Worm (Caenorhabditis elegans) whole organism, L4 larva: ENCODE measurements around the gene sru-27.

Experiments used
- F37D6.2 ChIP-seq: sonication (generic microtip); optimal IDR thresholded peaks from 2 replicates; lab custom pipeline; 2016; ENCODE audit warnings: mild to moderate bottlenecking, missing genetic modification characterization, missing compliant biosample characterization
- aly-2 ChIP-seq: sonication (generic microtip); optimal IDR thresholded peaks from 2 replicates; lab custom pipeline; 2018; ENCODE audit warnings: missing biosample characterization, missing genetic modification characterization
- cey-2 ChIP-seq: sonication (generic microtip); optimal IDR thresholded peaks from 3 replicates; lab custom pipeline; 2017; ENCODE audit warnings: missing genetic modification characterization, mild to moderate bottlenecking, missing compliant biosample characterization, antibody characterized with exemption, borderline replicate concordance; ENCODE audit not compliant: insufficient read depth
- fkh-10 ChIP-seq: fragments of 150-350 bp; optimal IDR thresholded peaks from 2 replicates; lab custom pipeline; 2014; ENCODE audit warnings: missing biosample characterization, missing genetic modification reagents, missing genetic modification characterization
- lir-3 ChIP-seq: sonication (generic microtip); optimal IDR thresholded peaks from 2 replicates; lab custom pipeline; 2016; ENCODE audit warnings: mild to moderate bottlenecking, missing genetic modification characterization, missing compliant biosample characterization
- lsy-2 ChIP-seq, 2 experiments: fragments of 150-350 bp in 1 of 2; sonication (generic microtip) in 1 of 2; optimal IDR thresholded peaks; 2 replicates each; lab custom pipeline; 2014 to 2017; ENCODE audit warnings: missing biosample characterization in 2 of 2, missing genetic modification characterization in 2 of 2
- nhr-11 ChIP-seq: fragments of 150-350 bp; optimal IDR thresholded peaks from 2 replicates; lab custom pipeline; 2014; ENCODE audit warnings: missing biosample characterization, missing genetic modification characterization
- nhr-76 ChIP-seq: fragments of 150-350 bp; optimal IDR thresholded peaks from 2 replicates; lab custom pipeline; 2014; ENCODE audit warnings: missing biosample characterization, missing genetic modification characterization
- nhr-77 ChIP-seq: fragments of 150-350 bp; optimal IDR thresholded peaks from 2 replicates; lab custom pipeline; 2014; ENCODE audit warnings: missing biosample characterization, missing genetic modification characterization
- pqm-1 ChIP-seq: sonication (generic microtip); optimal IDR thresholded peaks from 2 replicates; lab custom pipeline; 2017; ENCODE audit warnings: missing biosample characterization, missing genetic modification characterization
- unc-130 ChIP-seq: sonication (generic microtip); optimal IDR thresholded peaks from 2 replicates; lab custom pipeline; 2016; ENCODE audit warnings: missing genetic modification reagents, missing genetic modification characterization, missing compliant biosample characterization
- zip-2 ChIP-seq: fragments of 150-350 bp; optimal IDR thresholded peaks from 2 replicates; lab custom pipeline; 2014; ENCODE audit warnings: missing biosample characterization, missing genetic modification characterization

DNA sequence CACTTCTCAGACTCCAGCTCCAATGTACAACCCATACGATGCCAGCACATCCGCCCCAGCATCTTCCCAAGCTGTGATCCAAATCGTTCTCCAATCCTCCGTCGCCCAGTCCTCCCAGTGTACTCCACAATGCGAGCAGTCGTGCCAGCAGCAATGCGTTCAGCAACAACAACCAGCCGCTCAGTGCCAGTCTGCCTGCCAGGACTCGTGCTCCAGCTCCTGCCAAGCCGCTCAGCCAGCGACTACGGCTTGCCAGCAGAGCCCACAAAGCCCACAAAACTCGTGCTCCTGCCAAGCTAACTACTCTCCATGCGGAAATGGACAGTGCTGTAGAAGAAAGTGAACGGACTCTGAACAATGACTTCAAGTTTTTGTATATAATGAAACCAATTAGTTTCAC is 33.3 kb upstream of the sru-27 start:
- TF ChIP-seq lir-3 = no peak
- TF ChIP-seq F37D6.2 (tag; lab: Kevin White, UChicago) = no peak
- no peak for TF ChIP-seq aly-2 (tag; lab: Kevin White, UChicago)
- no peak for TF ChIP-seq pqm-1 (tag; lab: Kevin White, UChicago)
- no peak for TF ChIP-seq nhr-11 (tag; lab: Kevin White, UChicago)
- no peak for TF ChIP-seq fkh-10 (GFP tag; lab: Kevin White, UChicago)
- no peak for TF ChIP-seq cey-2 (tag; lab: Kevin White, UChicago)
- TF ChIP-seq zip-2 (tag; lab: Kevin White, UChicago) = no peak
- TF ChIP-seq nhr-76 = no peak
- no peak for TF ChIP-seq nhr-77 (tag; lab: Kevin White, UChicago)
- TF ChIP-seq unc-130 (GFP tag; lab: Kevin White, UChicago) = no peak
- no peak for TF ChIP-seq lsy-2 (tag; optimal IDR thresholded peaks at IDR 0.05; lab: Kevin White, UChicago)
